Worm (Caenorhabditis elegans): Measurements from ENCODE around the gene H14E04.2.

H14E04.2 gene

ce11 chrIII:2418159-2418658, 42.2 kb downstream of the H14E04.2 start, which contains the start of the genes W04B5.5 and W04B5.3:
W04B5.5 (minus strand) TSS chrIII:2418209.
W04B5.3 (plus strand) TSS chrIII:2418514.
- TF ChIP-seq dpff-1 (tag; optimal IDR thresholded peaks at IDR 0.05): no peak
- no peak for TF ChIP-seq nhr-120 (GFP tag; IDR thresholded peaks at IDR 0.05)
- no peak for TF ChIP-seq rpc-1 (optimal IDR thresholded peaks at IDR 0.05)
- no peak for TF ChIP-seq rpc-1 (tag; optimal IDR thresholded peaks at IDR 0.05)
- no peak for TF ChIP-seq F57A8.1 (GFP tag; optimal IDR thresholded peaks at IDR 0.05)
- no peak for TF ChIP-seq K11D2.4 (GFP tag; IDR thresholded peaks at IDR 0.05)
- no peak for TF ChIP-seq gei-17 (GFP tag; optimal IDR thresholded peaks at IDR 0.05)
- no peak for TF ChIP-seq snpc-1.1 (tag; optimal IDR thresholded peaks at IDR 0.05; ENCODE audit: insufficient read depth)
- TF ChIP-seq egl-18 (GFP tag; IDR thresholded peaks at IDR 0.05): no peak
- TF ChIP-seq madf-3 (GFP tag; IDR thresholded peaks at IDR 0.05): no peak
- TF ChIP-seq pbrm-1 (GFP tag; IDR thresholded peaks at IDR 0.05): peak; percentile 60; the same call in 1 of the 2 replicates
- TF ChIP-seq ZK185.1 (tag; optimal IDR thresholded peaks at IDR 0.05; ENCODE audit: poor library complexity, severe bottlenecking): no peak
- TF ChIP-seq lin-35 (GFP tag; optimal IDR thresholded peaks at IDR 0.05): peak in 2 of 3 experiments; percentile 68 to 82
- no peak for TF ChIP-seq hmg-20 (GFP tag; IDR thresholded peaks at IDR 0.05)
- TF ChIP-seq lin-54 (GFP tag; optimal IDR thresholded peaks at IDR 0.05): peak; percentile 94
- no peak for TF ChIP-seq unc-130 (GFP tag; optimal IDR thresholded peaks at IDR 0.05)
- no peak for TF ChIP-seq pha-4 (tag; optimal IDR thresholded peaks at IDR 0.05)
- no peak for TF ChIP-seq ceh-58 (GFP tag; IDR thresholded peaks at IDR 0.05)
- TF ChIP-seq dox-1 (GFP tag; IDR thresholded peaks at IDR 0.05): peak; percentile 41; the same call in 1 of the 2 replicates
- no peak for TF ChIP-seq mes-4 (tag; optimal IDR thresholded peaks at IDR 0.05)
- TF ChIP-seq tlf-1 (GFP tag; optimal IDR thresholded peaks at IDR 0.05): peak; percentile 19
- no peak for TF ChIP-seq C17E4.6 (GFP tag; IDR thresholded peaks at IDR 0.05)
- TF ChIP-seq lir-1 (GFP tag; conservative IDR thresholded peaks at IDR 0.05): no peak
- no peak for TF ChIP-seq egrh-3 (GFP tag; IDR thresholded peaks at IDR 0.05)
- TF ChIP-seq D2030.7 (GFP tag; IDR thresholded peaks at IDR 0.05): no peak; the same call in none of the 2 replicates
- no peak for TF ChIP-seq ceh-27 (GFP tag; optimal IDR thresholded peaks at IDR 0.05)
- TF ChIP-seq Y95B8A.8 (GFP tag; IDR thresholded peaks at IDR 0.05): no peak
- no peak for TF ChIP-seq F49E8.2 (tag; optimal IDR thresholded peaks at IDR 0.05; ENCODE audit: insufficient read depth)
- no peak for TF ChIP-seq tbx-9 (tag; optimal IDR thresholded peaks at IDR 0.05; ENCODE audit: borderline replicate concordance)
- no peak for TF ChIP-seq T07F8.4 (tag; optimal IDR thresholded peaks at IDR 0.05)
- peak; percentile 31 for TF ChIP-seq tbp1 (GFP tag; optimal IDR thresholded peaks at IDR 0.05)
- TF ChIP-seq nhr-179 (tag; optimal IDR thresholded peaks at IDR 0.05): no peak
- no peak for TF ChIP-seq F55B11.4 (tag; optimal IDR thresholded peaks at IDR 0.05; ENCODE audit: borderline replicate concordance, insufficient read depth)
- TF ChIP-seq ztf-22 (GFP tag; optimal IDR thresholded peaks at IDR 0.05): no peak
- TF ChIP-seq mcd-1 (GFP tag; IDR thresholded peaks at IDR 0.05): peak; percentile 73
- TF ChIP-seq B0019.2 (GFP tag; conservative IDR thresholded peaks at IDR 0.05): no peak
- no peak for TF ChIP-seq K12H6.12 (tag; optimal IDR thresholded peaks at IDR 0.05)
- no peak for TF ChIP-seq lag-1 (GFP tag; IDR thresholded peaks at IDR 0.05)
- TF ChIP-seq attf-5 (GFP tag; optimal IDR thresholded peaks at IDR 0.05): peak; percentile 25
- TF ChIP-seq die-1 (tag; optimal IDR thresholded peaks at IDR 0.05): no peak
- TF ChIP-seq mel-28 (tag; optimal IDR thresholded peaks at IDR 0.05; ENCODE audit: borderline replicate concordance): no peak
- no peak for TF ChIP-seq F52B5.7 (tag; optimal IDR thresholded peaks at IDR 0.05)
- TF ChIP-seq B0336.3 (GFP tag; IDR thresholded peaks at IDR 0.05): no peak
- TF ChIP-seq hmg-1.2 (GFP tag; IDR thresholded peaks at IDR 0.05): no peak
- TF ChIP-seq fkh-3 (tag; optimal IDR thresholded peaks at IDR 0.05): no peak
- TF ChIP-seq Y53F4B.3 (GFP tag; IDR thresholded peaks at IDR 0.05): no peak
- TF ChIP-seq cebp-1 (GFP tag; IDR thresholded peaks at IDR 0.05): 0 out of 2 replicates have a peak, but pooled peaks have one; percentile 24
- peak; percentile 61 for TF ChIP-seq cebp-1 (tag; optimal IDR thresholded peaks at IDR 0.05)
- TF ChIP-seq hsf-1 (GFP tag; IDR thresholded peaks at IDR 0.05): peak; percentile 38; the same call in 1 of the 2 replicates
